Worm (Caenorhabditis elegans): Measurements from ENCODE around the gene srh-41.
A peak's percentile ranks its signal among the peaks of the same experiment; 100 is the strongest.

Gene srh-41

DNA sequence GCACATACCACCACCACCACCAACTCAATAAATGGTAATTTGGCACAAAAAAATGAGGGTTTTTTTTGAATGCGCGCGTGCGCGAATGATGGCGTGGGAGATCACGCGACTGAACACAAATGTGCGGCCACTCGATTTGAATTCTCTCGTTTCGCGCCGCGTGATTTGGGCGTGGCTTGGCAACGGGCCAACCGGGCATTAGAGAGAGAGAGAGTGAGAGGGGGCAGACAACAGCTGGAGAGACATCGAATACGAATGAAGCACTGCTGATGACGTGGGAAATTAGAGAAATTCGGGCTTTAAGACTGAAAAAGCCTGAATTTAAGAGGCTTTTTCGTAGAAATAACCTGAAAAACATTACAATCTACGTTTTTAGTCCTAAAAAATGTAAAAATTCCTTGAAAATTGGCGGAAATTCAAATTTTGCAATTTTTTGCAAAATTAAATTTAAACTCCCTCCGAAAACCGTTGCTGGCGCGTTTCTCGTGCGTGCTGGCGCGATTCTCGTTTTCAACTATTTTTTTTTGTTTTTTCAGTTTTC, 35.7 kb downstream of the srh-41 start (continued):
- TF ChIP-seq ztf-1 (GFP tag; conservative IDR thresholded peaks at IDR 0.05) (peak; percentile 73; the same call in 1 of the 2 replicates), sem-4 (tag; optimal IDR thresholded peaks at IDR 0.05) (peak; percentile 85), fos-1 (tag; optimal IDR thresholded peaks at IDR 0.05) (peak; percentile 31), lin-39 (tag; optimal IDR thresholded peaks at IDR 0.05) (no peak), ceh-82 (tag; optimal IDR thresholded peaks at IDR 0.05) (peak; percentile 10), ama-1 (optimal IDR thresholded peaks at IDR 0.05) (peak; percentile 66), mab-5 (tag; optimal IDR thresholded peaks at IDR 0.05) (peak; percentile 76), nhr-129 (tag; optimal IDR thresholded peaks at IDR 0.05) (peak; percentile 79), elt-1 (tag; optimal IDR thresholded peaks at IDR 0.05) (no peak)

DNA sequence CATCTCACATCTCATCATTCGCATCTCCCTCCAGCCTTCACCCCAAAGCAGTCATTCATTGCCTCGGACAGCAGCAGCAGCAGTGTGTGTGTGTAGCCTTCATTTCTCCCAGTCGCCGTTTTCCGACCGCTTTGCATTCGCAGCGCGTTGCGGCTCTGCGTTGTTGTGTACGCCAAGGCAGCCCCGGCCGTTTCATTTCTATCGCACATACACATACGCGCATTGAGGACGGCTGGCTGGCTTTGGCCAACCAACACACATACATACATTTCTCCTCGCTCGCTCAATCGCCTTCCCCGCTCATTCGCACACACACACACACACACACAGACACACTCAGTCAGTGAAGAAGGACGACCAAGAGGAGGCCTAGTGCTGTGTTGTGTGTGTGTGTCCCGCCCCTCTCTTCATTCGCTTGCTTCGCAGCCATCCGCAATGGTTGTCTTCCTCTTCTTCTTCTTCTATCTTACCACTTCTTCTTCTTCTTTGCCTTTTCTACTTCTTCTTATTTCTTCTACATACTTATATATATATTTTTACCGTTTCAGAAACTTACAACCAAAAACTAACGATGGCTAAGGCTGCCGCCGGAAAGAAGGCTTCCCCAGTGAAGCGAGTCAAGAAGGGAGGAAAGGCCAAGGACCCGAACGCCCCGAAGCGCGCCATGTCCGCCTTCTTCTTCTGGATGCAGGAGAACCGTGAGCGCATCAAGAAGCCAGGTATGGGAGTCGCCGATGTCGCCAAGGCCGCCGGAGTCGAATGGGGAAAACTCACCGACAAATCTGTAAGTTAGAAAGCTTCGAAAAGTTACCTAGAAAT, 36.8 kb downstream of the srh-41 start, which contains the start of gene hmg-1.1:
Gene hmg-1.1, plus strand, starts transcription at position 549 of the 819 bp plus-strand sequence.
- TF ChIP-seq snpc-4 (tag; optimal IDR thresholded peaks at IDR 0.05) (peak; percentile 36), sma-9 (GFP tag; optimal IDR thresholded peaks at IDR 0.05) (peak; percentile 76), sma-9 (tag; optimal IDR thresholded peaks at IDR 0.05) (no peak), blmp-1 (tag; optimal IDR thresholded peaks at IDR 0.05; ENCODE audit: insufficient read depth) (peak; percentile 35), nhr-25 (tag; optimal IDR thresholded peaks at IDR 0.05) (peak; percentile 76), lin-13 (GFP tag; optimal IDR thresholded peaks at IDR 0.05) (peak; percentile 74), lsy-2 (tag; optimal IDR thresholded peaks at IDR 0.05) (peak; percentile 49 to 51), crh-2 (tag; optimal IDR thresholded peaks at IDR 0.05) (peak; percentile 66), C34F6.9 (tag; optimal IDR thresholded peaks at IDR 0.05) (peak; percentile 61), F13H6.1 (tag; optimal IDR thresholded peaks at IDR 0.05) (peak; percentile 81), nhr-6 (tag; optimal IDR thresholded peaks at IDR 0.05) (no peak), unc-55 (GFP tag; optimal IDR thresholded peaks at IDR 0.05) (peak; percentile 84), gmeb-1 (tag; optimal IDR thresholded peaks at IDR 0.05) (peak; percentile 29), nhr-129 (tag; optimal IDR thresholded peaks at IDR 0.05) (peak; percentile 95), nhr-21 (tag; optimal IDR thresholded peaks at IDR 0.05) (peak; percentile 22), fos-1 (tag; optimal IDR thresholded peaks at IDR 0.05) (peak; percentile 74), lin-11 (tag; optimal IDR thresholded peaks at IDR 0.05) (peak; percentile 43), egl-27 (tag; optimal IDR thresholded peaks at IDR 0.05) (peak; percentile 45), sma-3 (GFP tag; optimal IDR thresholded peaks at IDR 0.05) (peak; percentile 83), ztf-11 (tag; optimal IDR thresholded peaks at IDR 0.05) (no peak), sem-4 (tag; optimal IDR thresholded peaks at IDR 0.05) (peak; percentile 14), aly-2 (tag; optimal IDR thresholded peaks at IDR 0.05) (no peak), zag-1 (tag; optimal IDR thresholded peaks at IDR 0.05) (peak; percentile 59), Y55F3AM.14 (GFP tag; optimal IDR thresholded peaks at IDR 0.05) (peak; percentile 59), mab-5 (tag; optimal IDR thresholded peaks at IDR 0.05) (peak; percentile 23), alr-1 (tag; optimal IDR thresholded peaks at IDR 0.05) (no peak), ZK546.5 (tag; optimal IDR thresholded peaks at IDR 0.05) (no peak), mdl-1 (tag; optimal IDR thresholded peaks at IDR 0.05) (peak in 1 of 2 experiments; percentile 45), nhr-23 (tag; optimal IDR thresholded peaks at IDR 0.05) (no peak), ztf-4 (tag; optimal IDR thresholded peaks at IDR 0.05) (peak; percentile 66)

DNA sequence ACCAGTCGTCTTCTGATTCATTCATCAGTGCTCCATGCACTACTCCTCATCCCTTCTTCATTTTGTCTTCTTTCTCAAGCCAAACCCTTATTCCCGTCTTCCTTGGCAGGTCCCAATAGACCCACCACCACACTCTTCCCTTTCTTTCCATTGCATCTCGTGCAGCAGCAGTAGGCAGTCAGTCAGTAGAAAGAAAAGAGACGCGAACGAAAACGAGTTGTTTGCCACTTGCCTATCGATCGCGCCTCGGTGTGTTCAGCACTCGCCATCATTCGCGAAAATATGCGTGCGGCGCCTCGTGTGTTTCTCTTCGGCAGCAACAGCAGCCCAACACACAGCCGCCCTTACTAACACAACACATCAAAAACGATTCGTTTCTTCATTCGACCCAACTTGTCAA, 37.7 kb downstream of the srh-41 start:
- TF ChIP-seq blmp-1 (tag; optimal IDR thresholded peaks at IDR 0.05; ENCODE audit: insufficient read depth) = no peak
- no peak for TF ChIP-seq unc-62 (GFP tag; optimal IDR thresholded peaks at IDR 0.05)
- TF ChIP-seq sma-3 (GFP tag; optimal IDR thresholded peaks at IDR 0.05) = peak; percentile 19
- peak; percentile 51 for TF ChIP-seq F13H6.1 (tag; optimal IDR thresholded peaks at IDR 0.05)
- TF ChIP-seq mab-5 (tag; optimal IDR thresholded peaks at IDR 0.05) = peak; percentile 31
- peak; percentile 79 for TF ChIP-seq nhr-129 (tag; optimal IDR thresholded peaks at IDR 0.05)
- TF ChIP-seq nhr-10 (tag; optimal IDR thresholded peaks at IDR 0.05) = no peak
- no peak for TF ChIP-seq nhr-77 (tag; optimal IDR thresholded peaks at IDR 0.05)
- no peak for TF ChIP-seq lin-39 (tag; optimal IDR thresholded peaks at IDR 0.05)
- TF ChIP-seq C34F6.9 (tag; optimal IDR thresholded peaks at IDR 0.05) = peak; percentile 43
- no peak for TF ChIP-seq nhr-12 (tag; optimal IDR thresholded peaks at IDR 0.05)
- peak; percentile 56 for TF ChIP-seq sma-9 (GFP tag; optimal IDR thresholded peaks at IDR 0.05)
- no peak for TF ChIP-seq sma-9 (tag; optimal IDR thresholded peaks at IDR 0.05)
- TF ChIP-seq elt-1 (tag; optimal IDR thresholded peaks at IDR 0.05) = no peak
- no peak for TF ChIP-seq nhr-23 (tag; optimal IDR thresholded peaks at IDR 0.05)
- TF ChIP-seq alr-1 (tag; optimal IDR thresholded peaks at IDR 0.05) = no peak
- TF ChIP-seq mdl-1 (tag; optimal IDR thresholded peaks at IDR 0.05) = peak; percentile 53 to 60
- TF ChIP-seq R02D3.7 (tag; optimal IDR thresholded peaks at IDR 0.05) = no peak
- no peak for TF ChIP-seq skn-1 (tag; optimal IDR thresholded peaks at IDR 0.05)
- no peak for TF ChIP-seq ceh-16 (tag; optimal IDR thresholded peaks at IDR 0.05)
- peak; percentile 37 for TF ChIP-seq nhr-25 (tag; optimal IDR thresholded peaks at IDR 0.05)
- no peak for TF ChIP-seq unc-39 (tag; optimal IDR thresholded peaks at IDR 0.05)
- TF ChIP-seq lsy-2 (tag; optimal IDR thresholded peaks at IDR 0.05) = peak in 1 of 2 experiments; percentile 8
- no peak for TF ChIP-seq nhr-21 (tag; optimal IDR thresholded peaks at IDR 0.05)
- TF ChIP-seq aly-2 (tag; optimal IDR thresholded peaks at IDR 0.05) = no peak
- TF ChIP-seq lin-13 (GFP tag; optimal IDR thresholded peaks at IDR 0.05) = peak; percentile 14
- TF ChIP-seq unc-55 (GFP tag; optimal IDR thresholded peaks at IDR 0.05) = peak; percentile 25
- peak; percentile 57 for TF ChIP-seq crh-2 (tag; optimal IDR thresholded peaks at IDR 0.05)
- TF ChIP-seq fos-1 (tag; optimal IDR thresholded peaks at IDR 0.05) = peak; percentile 48
- peak; percentile 39 for TF ChIP-seq ztf-4 (tag; optimal IDR thresholded peaks at IDR 0.05)
- TF ChIP-seq zag-1 (tag; optimal IDR thresholded peaks at IDR 0.05) = no peak
- TF ChIP-seq egl-27 (tag; optimal IDR thresholded peaks at IDR 0.05) = peak; percentile 14
- TF ChIP-seq gmeb-1 (tag; optimal IDR thresholded peaks at IDR 0.05) = peak; percentile 20
